Worm (Caenorhabditis elegans): ENCODE measurements around the gene R102.1.

R102.1 gene

DNA sequence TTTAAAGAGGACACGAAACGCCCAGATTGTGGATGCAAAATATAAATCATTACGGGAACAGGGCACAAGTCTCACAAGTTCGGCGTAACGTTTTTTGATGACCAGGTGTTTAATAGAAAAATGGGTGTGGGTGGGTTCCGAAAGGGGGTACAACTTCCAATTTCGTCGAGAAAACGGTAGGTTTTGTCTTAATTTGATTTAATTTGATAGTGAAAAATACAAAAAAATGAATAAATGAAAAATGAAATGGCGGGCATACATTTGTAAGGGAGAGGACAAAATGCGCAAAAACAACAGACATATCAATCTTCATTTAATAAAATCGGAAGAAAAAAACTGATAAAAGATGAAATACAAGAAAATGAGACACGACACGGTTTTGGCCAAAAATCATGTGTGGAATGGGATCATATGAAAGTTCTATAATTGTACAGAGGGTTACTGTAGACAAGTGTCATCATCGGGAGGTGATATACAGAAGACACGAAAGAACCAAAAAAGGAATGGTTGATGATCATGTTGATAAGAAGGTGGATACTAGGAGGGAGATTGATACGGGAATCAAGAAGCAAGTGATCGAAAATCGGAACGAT, 16.1 kb downstream of the R102.1 start:
- TF ChIP-seq mdl-1 (tag; optimal IDR thresholded peaks at IDR 0.05): peak in 1 of 2 experiments; percentile 55
- TF ChIP-seq attf-4 (tag; optimal IDR thresholded peaks at IDR 0.05): no peak
- no peak for TF ChIP-seq ceh-82 (tag; optimal IDR thresholded peaks at IDR 0.05)
- TF ChIP-seq hif-1 (tag; optimal IDR thresholded peaks at IDR 0.05): no peak
- TF ChIP-seq hlh-11 (tag; optimal IDR thresholded peaks at IDR 0.05): peak; percentile 62
- TF ChIP-seq unc-62 (GFP tag; optimal IDR thresholded peaks at IDR 0.05 in 1 of 2): peak in 1 of 2 experiments; percentile 58
- TF ChIP-seq unc-62 (tag; optimal IDR thresholded peaks at IDR 0.05): no peak
- TF ChIP-seq nhr-48 (tag; optimal IDR thresholded peaks at IDR 0.05): peak; percentile 4
- peak; percentile 60 for TF ChIP-seq nhr-28 (tag; optimal IDR thresholded peaks at IDR 0.05)
- no peak for TF ChIP-seq dve-1 (tag; optimal IDR thresholded peaks at IDR 0.05; ENCODE audit: insufficient read depth)
- TF ChIP-seq hlh-30 (tag; optimal IDR thresholded peaks at IDR 0.05; ENCODE audit: insufficient read depth): peak; percentile 69
- TF ChIP-seq ceh-20 (GFP tag; IDR thresholded peaks at IDR 0.05): 0 out of 2 replicates have a peak, but pooled peaks have one; percentile 57

DNA sequence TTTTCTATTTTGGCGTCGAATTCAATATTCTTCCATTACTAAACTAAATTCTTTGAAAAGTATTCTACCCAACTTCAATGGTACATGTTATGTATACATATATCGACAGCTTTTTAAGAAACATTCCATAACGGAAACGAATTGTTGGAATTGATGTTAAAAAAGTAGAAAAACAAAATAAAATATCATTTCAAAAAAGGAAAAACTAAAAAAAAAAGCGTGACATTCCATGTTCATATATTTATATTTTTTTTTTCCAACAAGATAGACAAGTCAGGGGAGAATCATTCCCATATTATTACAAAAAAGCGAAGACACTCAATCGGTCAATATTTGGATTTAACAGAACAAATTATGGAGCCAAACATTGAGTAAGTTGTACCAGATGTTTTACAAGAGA, 19.3 kb downstream of the R102.1 start, which contains the start of gene R102.10:
R102.10 (plus strand) TSS at position 301 of the 400 bp plus-strand sequence.
- TF ChIP-seq hlh-11 (tag; optimal IDR thresholded peaks at IDR 0.05) (no peak), nhr-111 (GFP tag; optimal IDR thresholded peaks at IDR 0.05) (no peak), jun-1 (tag; optimal IDR thresholded peaks at IDR 0.05) (no peak), nhr-77 (tag; optimal IDR thresholded peaks at IDR 0.05) (no peak), rbr-2 (tag; optimal IDR thresholded peaks at IDR 0.05) (no peak), D1046.2 (GFP tag; IDR thresholded peaks at IDR 0.05) (no peak)

DNA sequence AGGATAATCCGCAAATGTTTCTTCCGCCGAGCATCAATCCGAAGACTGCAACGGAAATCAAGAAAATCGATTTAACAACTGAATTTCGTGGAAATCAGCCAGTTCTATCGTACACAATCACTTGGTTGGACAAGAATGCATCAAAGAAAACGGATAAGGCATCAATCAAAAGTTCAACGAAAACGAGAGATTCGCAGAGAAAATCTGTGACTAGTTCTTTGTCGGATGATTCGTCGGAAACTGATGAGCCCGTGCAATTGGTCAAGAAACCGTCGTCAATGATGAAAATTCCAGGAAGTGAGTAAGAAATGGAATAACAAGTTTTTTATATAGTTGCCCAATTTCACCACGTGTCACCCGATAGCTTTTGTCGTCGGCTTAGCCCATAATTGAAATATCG, 20.2 kb downstream of the R102.1 start, which contains the start of gene R102.6:
R102.6 (minus strand) TSS at position 101 of the 400 bp plus-strand sequence.
- TF ChIP-seq zag-1 (tag; optimal IDR thresholded peaks at IDR 0.05): no peak
- TF ChIP-seq fkh-10 (GFP tag; optimal IDR thresholded peaks at IDR 0.05): no peak
- no peak for TF ChIP-seq T20F7.1 (GFP tag; optimal IDR thresholded peaks at IDR 0.05)
- no peak for TF ChIP-seq mxl-2 (GFP tag; conservative IDR thresholded peaks at IDR 0.05)
- TF ChIP-seq ceh-32 (tag; optimal IDR thresholded peaks at IDR 0.05; ENCODE audit: poor library complexity): no peak
- TF ChIP-seq ceh-20 (GFP tag; IDR thresholded peaks at IDR 0.05): no peak
- no peak for TF ChIP-seq ceh-44 (GFP tag; IDR thresholded peaks at IDR 0.05)
- TF ChIP-seq madf-9 (GFP tag; conservative IDR thresholded peaks at IDR 0.05): no peak
- TF ChIP-seq jun-1 (tag; optimal IDR thresholded peaks at IDR 0.05): no peak
- no peak for TF ChIP-seq nhr-10 (tag; optimal IDR thresholded peaks at IDR 0.05)
- no peak for TF ChIP-seq spr-1 (tag; optimal IDR thresholded peaks at IDR 0.05)
- TF ChIP-seq Y5F2A.4 (GFP tag; optimal IDR thresholded peaks at IDR 0.05): no peak
- TF ChIP-seq fos-1 (tag; optimal IDR thresholded peaks at IDR 0.05): no peak
- TF ChIP-seq dpl-1 (GFP tag; optimal IDR thresholded peaks at IDR 0.05): no peak

DNA sequence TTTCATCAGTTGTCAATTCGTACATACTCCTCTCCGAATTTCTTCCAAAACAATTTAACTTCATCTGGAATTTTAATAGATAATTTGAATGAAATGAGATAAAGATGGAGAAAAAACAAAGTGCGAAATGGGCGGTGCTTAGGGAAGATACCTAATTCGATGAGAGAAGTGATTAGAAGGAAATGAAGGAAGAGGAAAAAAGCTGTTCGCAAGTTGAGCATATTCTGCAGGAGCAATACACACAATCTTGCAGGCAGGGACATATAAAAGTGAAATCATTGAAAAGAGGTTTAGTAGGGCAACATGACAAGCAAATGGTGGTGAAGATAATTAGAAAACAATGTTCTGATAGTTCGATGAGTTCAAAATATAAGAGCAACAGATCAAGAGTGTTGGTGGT, 25.9 kb downstream of the R102.1 start, which contains the start of gene glb-21:
glb-21 (minus strand) TSS at position 66 of the 400 bp plus-strand sequence.
- TF ChIP-seq fos-1 (tag; optimal IDR thresholded peaks at IDR 0.05) (no peak), unc-62 (GFP tag; optimal IDR thresholded peaks at IDR 0.05 in 1 of 2) (peak in 1 of 2 experiments; percentile 10), unc-62 (tag; optimal IDR thresholded peaks at IDR 0.05) (no peak), aha-1 (tag) (peak; percentile 60)

DNA sequence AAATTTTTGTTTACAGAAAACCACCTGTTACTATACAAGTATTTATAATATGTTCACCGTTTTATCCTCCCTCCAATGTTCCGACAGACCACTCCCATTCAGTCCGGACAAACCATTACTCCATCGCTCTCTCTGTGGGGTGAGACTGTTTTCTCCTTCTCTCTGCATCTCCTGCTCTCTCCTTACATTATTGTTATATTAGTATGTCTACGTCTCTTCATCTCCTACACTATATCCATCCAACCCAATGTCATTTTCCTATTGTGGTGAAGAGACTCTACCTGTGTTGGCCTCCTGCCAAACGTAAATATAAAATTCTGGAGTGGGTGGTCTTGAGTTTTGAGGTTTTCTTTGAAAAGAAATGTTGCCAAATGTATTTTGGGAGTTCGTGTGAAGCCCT, 28.7 kb downstream of the R102.1 start:
- TF ChIP-seq nhr-237 (tag; optimal IDR thresholded peaks at IDR 0.05): no peak
- TF ChIP-seq unc-62 (GFP tag; optimal IDR thresholded peaks at IDR 0.05 in 1 of 2): peak in 1 of 2 experiments; percentile 10
- TF ChIP-seq unc-62 (tag; optimal IDR thresholded peaks at IDR 0.05): no peak
- no peak for TF ChIP-seq F49E8.2 (tag; optimal IDR thresholded peaks at IDR 0.05; ENCODE audit: borderline replicate concordance)
- peak; percentile 40 for TF ChIP-seq nhr-28 (tag; optimal IDR thresholded peaks at IDR 0.05)

Measured in whole organism, L4 larva.